Worm (Caenorhabditis elegans) whole organism, L1 larva: ENCODE results near the gene gtf-2F1.

Experiments used
- C04F5.9 ChIP-seq: sonication (generic microtip); optimal IDR thresholded peaks from 2 replicates; lab custom pipeline; 2016; ENCODE audit warnings: missing genetic modification characterization, missing compliant biosample characterization
- F16B12.6 ChIP-seq: fragments of 150-350 bp; optimal IDR thresholded peaks from 2 replicates; lab custom pipeline; 2014; ENCODE audit warnings: missing biosample characterization, missing genetic modification characterization
- alr-1 ChIP-seq: fragments of 200-800 bp; sonication (Bioruptor generic); optimal IDR thresholded peaks from 2 replicates; lab custom pipeline; 2018; ENCODE audit warnings: borderline replicate concordance, mild to moderate bottlenecking, missing genetic modification characterization, missing compliant biosample characterization
- aly-2 ChIP-seq: fragments of 150-350 bp; optimal IDR thresholded peaks from 2 replicates; lab custom pipeline; 2014; ENCODE audit warnings: missing biosample characterization, missing genetic modification characterization
- ama-1 ChIP-seq: fragments of 150-350 bp; optimal IDR thresholded peaks from 2 replicates; lab custom pipeline; 2014
- ceh-63 ChIP-seq: fragments of 200-800 bp; sonication (Bioruptor generic); optimal IDR thresholded peaks from 2 replicates; lab custom pipeline; 2018; ENCODE audit warnings: mild to moderate bottlenecking, missing genetic modification characterization, missing compliant biosample characterization
- ceh-8 ChIP-seq: fragments of 200-800 bp; sonication (Bioruptor generic); optimal IDR thresholded peaks from 2 replicates; lab custom pipeline; 2018; ENCODE audit warnings: mild to moderate bottlenecking, missing genetic modification characterization, moderate library complexity, missing compliant biosample characterization
- ceh-88 ChIP-seq: fragments of 200-800 bp; sonication (Bioruptor generic); IDR thresholded peaks from 2 replicates; pipeline ENCODE4 v1.3.6; 2022; ENCODE audit warnings: missing genetic modification characterization, missing compliant biosample characterization
- ceh-90 ChIP-seq: sonication (generic microtip); optimal IDR thresholded peaks from 2 replicates; lab custom pipeline; 2016; ENCODE audit warnings: missing genetic modification characterization, missing compliant biosample characterization
- dpl-1 ChIP-seq, 3 experiments: fragments of 150-350 bp in 2 of 3; sonication (generic microtip) in 1 of 3; optimal IDR thresholded peaks; 2 replicates each; lab custom pipeline; 2014 to 2017; ENCODE audit warnings: missing biosample characterization in 3 of 3, missing genetic modification characterization in 3 of 3, missing genetic modification reagents in 3 of 3
- efl-3 ChIP-seq: fragments of 200-800 bp; sonication (Bioruptor generic); optimal IDR thresholded peaks from 2 replicates; lab custom pipeline; 2018; ENCODE audit warnings: mild to moderate bottlenecking, missing genetic modification characterization, missing compliant biosample characterization
- fkh-4 ChIP-seq: sonication (generic microtip); optimal IDR thresholded peaks from 2 replicates; lab custom pipeline; 2016; ENCODE audit warnings: missing compliant biosample characterization, missing genetic modification characterization, borderline replicate concordance
- grh-1 ChIP-seq: fragments of 200-800 bp; sonication (Bioruptor generic); IDR thresholded peaks from 2 replicates; pipeline ENCODE4 v1.3.6; 2022; ENCODE audit warnings: missing genetic modification reagents, missing genetic modification characterization, missing compliant biosample characterization
- hlh-17 ChIP-seq: fragments of 200-800 bp; sonication (Bioruptor generic); optimal IDR thresholded peaks from 2 replicates; lab custom pipeline; 2018; ENCODE audit warnings: missing genetic modification characterization, mild to moderate bottlenecking, missing compliant biosample characterization, moderate library complexity, borderline replicate concordance
- hlh-4 ChIP-seq: sonication (generic microtip); optimal IDR thresholded peaks from 2 replicates; lab custom pipeline; 2016; ENCODE audit warnings: mild to moderate bottlenecking, missing genetic modification characterization, missing compliant biosample characterization
- hpl-2 ChIP-seq: fragments of 150-350 bp; optimal IDR thresholded peaks from 2 replicates; lab custom pipeline; 2014; ENCODE audit warnings: missing biosample characterization, missing genetic modification reagents, missing genetic modification characterization
- irx-1 ChIP-seq: sonication (generic microtip); optimal IDR thresholded peaks from 2 replicates; lab custom pipeline; 2016; ENCODE audit warnings: missing genetic modification characterization, missing compliant biosample characterization
- isw-1 ChIP-seq: fragments of 200-800 bp; sonication (Bioruptor generic); IDR thresholded peaks from 2 replicates; pipeline ENCODE4 v1.3.6; 2022; ENCODE audit warnings: missing genetic modification characterization, missing compliant biosample characterization
- jun-1 ChIP-seq: fragments of 150-350 bp; optimal IDR thresholded peaks from 2 replicates; lab custom pipeline; 2014; ENCODE audit warnings: missing biosample characterization, missing genetic modification reagents, missing genetic modification characterization
- lin-13 ChIP-seq: fragments of 150-350 bp; optimal IDR thresholded peaks from 2 replicates; lab custom pipeline; 2014; ENCODE audit warnings: missing biosample characterization, missing genetic modification reagents, missing genetic modification characterization
- lin-14 ChIP-seq: fragments of 200-800 bp; sonication (Bioruptor generic); optimal IDR thresholded peaks from 2 replicates; lab custom pipeline; 2018; ENCODE audit warnings: mild to moderate bottlenecking, missing genetic modification characterization, moderate library complexity, missing compliant biosample characterization
- lin-15B ChIP-seq: fragments of 150-350 bp; sonication (generic microtip); optimal IDR thresholded peaks from 3 replicates; lab custom pipeline; 2014; ENCODE audit warnings: missing biosample characterization, missing genetic modification characterization
- lir-3 ChIP-seq: sonication (generic microtip); optimal IDR thresholded peaks from 2 replicates; lab custom pipeline; 2016; ENCODE audit warnings: mild to moderate bottlenecking, missing genetic modification characterization, moderate library complexity, missing compliant biosample characterization; ENCODE audit not compliant: poor library complexity
- lsy-2 ChIP-seq, 2 experiments: fragments of 150-350 bp; optimal IDR thresholded peaks; 2 replicates each; lab custom pipeline; 2014; ENCODE audit warnings: missing biosample characterization in 2 of 2, missing genetic modification characterization in 2 of 2
- mab-9 ChIP-seq: fragments of 200-800 bp; sonication (Bioruptor generic); IDR thresholded peaks from 2 replicates; pipeline ENCODE4 v1.3.6; 2022; ENCODE audit warnings: missing genetic modification reagents, missing genetic modification characterization, missing compliant biosample characterization
- mdl-1 ChIP-seq, 2 experiments: fragments of 150-350 bp; optimal IDR thresholded peaks; 2 replicates each; lab custom pipeline; 2014 to 2017; ENCODE audit warnings: missing biosample characterization in 2 of 2, missing genetic modification characterization in 2 of 2, inconsistent platforms in 1 of 2
- mef-2 ChIP-seq: fragments of 150-350 bp; optimal IDR thresholded peaks from 2 replicates; lab custom pipeline; 2014; ENCODE audit warnings: missing biosample characterization, missing genetic modification characterization
- mep-1 ChIP-seq: fragments of 150-350 bp; optimal IDR thresholded peaks from 2 replicates; lab custom pipeline; 2014; ENCODE audit warnings: missing biosample characterization, missing genetic modification characterization
- nhr-12 ChIP-seq: sonication (generic microtip); optimal IDR thresholded peaks from 2 replicates; lab custom pipeline; 2017; ENCODE audit warnings: missing biosample characterization, missing genetic modification characterization
- nhr-19 ChIP-seq: fragments of 200-800 bp; sonication (Bioruptor generic); conservative IDR thresholded peaks from 2 replicates; pipeline ENCODE4 v1.3.6; 2022; ENCODE audit warnings: missing genetic modification characterization, missing compliant biosample characterization
- nhr-20 ChIP-seq: sonication (generic microtip); optimal IDR thresholded peaks from 2 replicates; lab custom pipeline; 2016; ENCODE audit warnings: mild to moderate bottlenecking, missing genetic modification characterization, missing compliant biosample characterization
- nhr-237 ChIP-seq: fragments of 150-350 bp; optimal IDR thresholded peaks from 2 replicates; lab custom pipeline; 2014; ENCODE audit warnings: missing biosample characterization, missing genetic modification characterization
- nhr-28 ChIP-seq: fragments of 150-350 bp; optimal IDR thresholded peaks from 2 replicates; lab custom pipeline; 2014; ENCODE audit warnings: missing biosample characterization, missing genetic modification characterization
- nhr-85 ChIP-seq: sonication (generic microtip); peaks from one replicate; lab custom pipeline; 2016; ENCODE audit warnings: missing genetic modification characterization, inconsistent platforms, missing compliant biosample characterization
- nhr-90 ChIP-seq: sonication (generic microtip); optimal IDR thresholded peaks from 2 replicates; lab custom pipeline; 2016; ENCODE audit warnings: mild to moderate bottlenecking, missing genetic modification characterization, missing compliant biosample characterization; ENCODE audit not compliant: poor library complexity
- pag-3 ChIP-seq: sonication (generic microtip); optimal IDR thresholded peaks from 2 replicates; lab custom pipeline; 2017; ENCODE audit warnings: missing genetic modification characterization, mild to moderate bottlenecking, missing compliant biosample characterization, antibody characterized with exemption, borderline replicate concordance; ENCODE audit not compliant: insufficient read depth
- pax-3 ChIP-seq: fragments of 200-800 bp; sonication (Bioruptor generic); optimal IDR thresholded peaks from 2 replicates; lab custom pipeline; 2018; ENCODE audit warnings: mild to moderate bottlenecking, missing genetic modification characterization, moderate library complexity, missing compliant biosample characterization
- rnt-1 ChIP-seq: sonication (generic microtip); optimal IDR thresholded peaks from 2 replicates; lab custom pipeline; 2016; ENCODE audit warnings: mild to moderate bottlenecking, missing genetic modification characterization, moderate library complexity, missing compliant biosample characterization
- skn-1 ChIP-seq: fragments of 150-350 bp; optimal IDR thresholded peaks from 2 replicates; lab custom pipeline; 2014; ENCODE audit warnings: missing biosample characterization, missing genetic modification characterization
- snpc-4 ChIP-seq: fragments of 150-350 bp; optimal IDR thresholded peaks from 2 replicates; lab custom pipeline; 2014; ENCODE audit warnings: missing biosample characterization, missing genetic modification characterization
- sup-37 ChIP-seq: fragments of 200-800 bp; sonication (Bioruptor generic); optimal IDR thresholded peaks from 2 replicates; lab custom pipeline; 2018; ENCODE audit warnings: mild to moderate bottlenecking, missing genetic modification characterization, missing compliant biosample characterization
- swsn-7 ChIP-seq: sonication (generic microtip); optimal IDR thresholded peaks from 2 replicates; lab custom pipeline; 2016; ENCODE audit warnings: missing genetic modification characterization, missing compliant biosample characterization
- tlp-1 ChIP-seq: fragments of 150-350 bp; optimal IDR thresholded peaks from 2 replicates; lab custom pipeline; 2014; ENCODE audit warnings: missing biosample characterization, missing genetic modification characterization
- unc-30 ChIP-seq: sonication (generic microtip); optimal IDR thresholded peaks from 2 replicates; lab custom pipeline; 2017; ENCODE audit warnings: missing biosample characterization, missing genetic modification characterization
- unc-62 ChIP-seq: fragments of 150-350 bp; optimal IDR thresholded peaks from 2 replicates; lab custom pipeline; 2014; ENCODE audit warnings: missing biosample characterization, missing genetic modification reagents, missing genetic modification characterization
- unc-86 ChIP-seq: sonication (generic microtip); optimal IDR thresholded peaks from 2 replicates; lab custom pipeline; 2016; ENCODE audit warnings: missing genetic modification characterization, missing compliant biosample characterization
- vab-15 ChIP-seq: sonication (generic microtip); optimal IDR thresholded peaks from 2 replicates; lab custom pipeline; 2017; ENCODE audit warnings: missing genotype, mild to moderate bottlenecking, missing genetic modification characterization, missing compliant biosample characterization
- xbp-1 ChIP-seq: sonication (generic microtip); optimal IDR thresholded peaks from 2 replicates; lab custom pipeline; 2016; ENCODE audit warnings: missing genetic modification characterization, missing compliant biosample characterization
- zag-1 ChIP-seq: fragments of 150-350 bp; optimal IDR thresholded peaks from 2 replicates; lab custom pipeline; 2014; ENCODE audit warnings: missing biosample characterization, missing genetic modification characterization
- zip-4 ChIP-seq: fragments of 200-800 bp; sonication (Bioruptor generic); optimal IDR thresholded peaks from 2 replicates; lab custom pipeline; 2018; ENCODE audit warnings: mild to moderate bottlenecking, missing genetic modification characterization, moderate library complexity, missing compliant biosample characterization
- ztf-11 ChIP-seq, 2 experiments: sonication (generic microtip); optimal IDR thresholded peaks; 2 replicates each; lab custom pipeline; 2016 to 2017; ENCODE audit warnings: missing genetic modification characterization in 2 of 2, missing biosample characterization in 1 of 2, missing compliant biosample characterization in 1 of 2
- ztf-4 ChIP-seq: fragments of 150-350 bp; optimal IDR thresholded peaks from 2 replicates; lab custom pipeline; 2014; ENCODE audit warnings: missing biosample characterization, missing genetic modification characterization

gtf-2F1 gene

ce11 chrII:4299227-4299703 is 2.1 kb upstream of the gtf-2F1 start, which contains the start of gene sco-1 (continued):
- TF ChIP-seq irx-1 (tag; lab: Kevin White, UChicago) (peak; percentile 97), xbp-1 (peak; percentile 98), pag-3 (tag; lab: Kevin White, UChicago) (no peak), jun-1 (peak; percentile 93), hlh-17 (GFP tag; lab: Kevin White, UChicago) (no peak), nhr-28 (tag; lab: Kevin White, UChicago) (peak; percentile 28), aly-2 (peak; percentile 68), snpc-4 (tag; lab: Kevin White, UChicago) (peak; percentile 78), grh-1 (GFP tag; lab: Robert Waterston, UW) (peak; percentile 97), unc-62 (peak; percentile 68), ama-1 (lab: Kevin White, UChicago) (peak; percentile 78), lir-3 (peak; percentile 98), isw-1 (peak; percentile 98), nhr-90 (tag; lab: Kevin White, UChicago) (peak; percentile 98), ceh-63 (GFP tag; lab: Kevin White, UChicago) (peak; percentile 85), C04F5.9 (tag; lab: Kevin White, UChicago) (peak; percentile 97), unc-30 (tag; lab: Kevin White, UChicago) (no peak), mdl-1 (tag; optimal IDR thresholded peaks at IDR 0.05; lab: Kevin White, UChicago) (peak in 1 of 2 experiments; percentile 92), rnt-1 (tag; lab: Kevin White, UChicago) (peak; percentile 100), nhr-20 (peak; percentile 97), zip-4 (peak; percentile 93), lsy-2 (tag; optimal IDR thresholded peaks at IDR 0.05; lab: Kevin White, UChicago) (peak; percentile 96 to 97), mep-1 (tag; lab: Kevin White, UChicago) (peak; percentile 93), mef-2 (tag; lab: Kevin White, UChicago) (peak; percentile 34), nhr-237 (peak; percentile 85), lin-15B (tag; lab: Kevin White, UChicago) (peak; percentile 95), vab-15 (tag; lab: Kevin White, UChicago) (peak; percentile 91), alr-1 (tag; lab: Kevin White, UChicago) (no peak), tlp-1 (tag; lab: Kevin White, UChicago) (no peak), sup-37 (GFP tag; lab: Kevin White, UChicago) (peak; percentile 93), lin-14 (peak; percentile 97), unc-86 (peak; percentile 97), ceh-88 (GFP tag; lab: Robert Waterston, UW) (peak; percentile 92), pax-3 (tag; lab: Kevin White, UChicago) (peak; percentile 96), zag-1 (tag; lab: Kevin White, UChicago) (peak; percentile 92), ztf-4 (tag; lab: Kevin White, UChicago) (peak; percentile 87), nhr-12 (tag; lab: Kevin White, UChicago) (peak; percentile 25), fkh-4 (peak; percentile 99), nhr-85 (tag; lab: Kevin White, UChicago) (peak; percentile 99), ztf-11 (tag; optimal IDR thresholded peaks at IDR 0.05; lab: Kevin White, UChicago) (peak in 1 of 2 experiments; percentile 98), mab-9 (peak; percentile 98), F16B12.6 (peak; percentile 71), hlh-4 (tag; lab: Kevin White, UChicago) (peak; percentile 76), ceh-90 (tag; lab: Kevin White, UChicago) (peak; percentile 90), nhr-19 (GFP tag; lab: Robert Waterston, UW) (peak; percentile 97), lin-13 (GFP tag; lab: Kevin White, UChicago) (peak; percentile 97), dpl-1 (GFP tag; optimal IDR thresholded peaks at IDR 0.05; lab: Kevin White, UChicago) (peak; percentile 85 to 89 (median 87)), skn-1 (peak; percentile 95), swsn-7 (tag; lab: Kevin White, UChicago) (peak; percentile 96), efl-3 (GFP tag; lab: Kevin White, UChicago) (peak; percentile 90), ceh-8 (GFP tag; lab: Kevin White, UChicago) (peak; percentile 96), hpl-2 (peak; percentile 70)
